Worm (Caenorhabditis elegans): ENCODE results near the gene tomm-20.
"Not testable (repeated sequence)": the region's sequence is repeated elsewhere in the genome, so short reads cannot be mapped to it uniquely, and the experiment has no call there.

The tomm-20 gene

DNA sequence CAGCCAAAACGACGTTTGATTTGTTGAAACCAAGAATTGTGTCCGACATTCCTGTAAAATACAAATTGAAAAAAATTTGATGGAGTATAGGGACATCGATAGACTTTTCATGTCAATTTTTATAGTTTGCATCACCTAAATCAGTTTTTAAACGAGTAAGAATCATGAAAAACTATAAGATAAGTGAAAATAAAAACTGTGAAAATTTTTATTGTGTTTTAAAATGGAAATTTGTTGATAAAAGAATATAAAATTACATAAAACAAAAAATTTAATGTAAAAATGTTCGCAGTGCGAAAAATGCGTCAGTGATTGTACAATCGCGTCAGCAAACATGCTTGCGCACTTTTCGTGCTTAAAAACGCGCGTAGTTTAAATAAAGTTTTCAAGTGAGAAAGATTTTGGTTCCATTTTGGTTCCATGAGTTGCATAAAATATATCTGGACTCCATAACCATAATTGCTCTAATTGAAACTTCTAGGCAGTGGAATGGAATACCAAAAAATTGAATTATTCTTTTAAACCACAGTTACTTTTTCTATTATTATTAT lies at the start of gene tomm-20:
tomm-20 (minus strand) TSS at position 51 of the 551 bp plus-strand sequence.
- TF ChIP-seq dao-5 (tag; optimal IDR thresholded peaks at IDR 0.05) (no peak), him-1 (tag; optimal IDR thresholded peaks at IDR 0.05) (peak; percentile 83), W03F9.2 (tag; optimal IDR thresholded peaks at IDR 0.05) (peak; percentile 96)

DNA sequence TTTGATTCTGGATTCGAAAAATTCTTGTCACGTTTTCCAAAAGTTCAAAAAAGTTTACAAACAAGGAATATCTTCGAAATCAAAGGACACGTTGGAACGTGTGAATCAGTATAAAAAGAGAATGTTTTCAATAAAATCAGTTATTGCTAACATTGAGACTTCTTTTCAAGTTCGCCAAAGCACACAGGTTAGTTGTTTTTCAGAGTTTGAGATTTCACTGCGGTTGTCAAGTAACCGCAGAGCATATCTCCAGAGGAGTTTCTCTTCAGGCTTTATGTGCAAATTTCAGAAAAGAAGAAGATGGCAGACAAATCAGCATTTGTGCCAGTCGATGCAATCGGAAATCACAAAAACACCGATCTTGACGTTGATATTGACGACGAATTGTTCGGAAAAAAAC lies 42.9 kb upstream of the tomm-20 start, which contains the start of gene K01D12.15:
K01D12.15 (plus strand) TSS at position 301 of the 400 bp plus-strand sequence.
- no peak for TF ChIP-seq him-1 (tag; optimal IDR thresholded peaks at IDR 0.05)
- TF ChIP-seq dao-5 (tag; optimal IDR thresholded peaks at IDR 0.05): no peak
- TF ChIP-seq W03F9.2 (tag; optimal IDR thresholded peaks at IDR 0.05): no peak

DNA sequence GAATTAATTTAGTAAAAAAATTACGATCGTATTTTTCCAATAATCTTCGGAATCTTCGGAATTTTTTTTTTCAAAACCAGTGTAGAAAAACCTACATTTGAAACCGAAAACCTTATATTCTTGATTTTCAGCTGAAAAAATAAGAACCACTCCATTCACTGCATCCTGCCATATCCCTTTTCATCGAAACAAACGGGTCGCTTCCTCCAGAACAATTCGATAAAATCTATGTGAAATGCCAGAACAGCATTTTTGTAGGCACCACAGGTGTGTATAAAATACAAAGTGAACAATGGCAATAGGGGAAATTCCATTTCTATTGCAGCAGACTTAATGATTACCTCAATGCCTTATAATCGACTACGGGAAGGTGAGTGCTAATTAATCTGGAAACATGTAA lies 34.0 kb upstream of the tomm-20 start, which contains the start of gene K01D12.1:
K01D12.1 (plus strand) TSS at position 301 of the 400 bp plus-strand sequence.
- TF ChIP-seq dao-5 (tag; optimal IDR thresholded peaks at IDR 0.05) (no peak), W03F9.2 (tag; optimal IDR thresholded peaks at IDR 0.05) (no peak), him-1 (tag; optimal IDR thresholded peaks at IDR 0.05) (no peak)

DNA sequence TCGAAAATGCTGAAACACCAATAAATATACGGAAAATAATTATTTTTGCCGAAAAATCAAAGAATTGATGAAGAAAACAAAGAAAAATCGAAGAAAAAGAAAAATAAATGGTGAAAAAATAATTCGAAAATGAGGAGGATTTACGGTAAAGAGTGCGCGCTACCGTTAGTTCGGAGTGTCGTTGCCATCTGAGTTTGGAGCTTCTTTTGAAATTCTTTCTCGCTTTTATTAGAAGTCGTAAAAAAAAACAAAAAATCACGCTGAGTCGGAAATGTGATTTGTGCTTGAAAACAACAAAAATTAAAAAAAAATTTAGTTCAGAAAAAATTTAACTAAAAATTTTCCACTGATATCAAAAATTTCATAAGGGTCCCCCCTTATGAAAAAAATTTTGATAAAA lies 31.0 kb upstream of the tomm-20 start, which contains the start of gene F23H12.10:
F23H12.10 (minus strand) TSS at position 12 of the 400 bp plus-strand sequence.
- not testable (repeated sequence) for TF ChIP-seq W03F9.2, dao-5, him-1 (tag; optimal IDR thresholded peaks at IDR 0.05)

DNA sequence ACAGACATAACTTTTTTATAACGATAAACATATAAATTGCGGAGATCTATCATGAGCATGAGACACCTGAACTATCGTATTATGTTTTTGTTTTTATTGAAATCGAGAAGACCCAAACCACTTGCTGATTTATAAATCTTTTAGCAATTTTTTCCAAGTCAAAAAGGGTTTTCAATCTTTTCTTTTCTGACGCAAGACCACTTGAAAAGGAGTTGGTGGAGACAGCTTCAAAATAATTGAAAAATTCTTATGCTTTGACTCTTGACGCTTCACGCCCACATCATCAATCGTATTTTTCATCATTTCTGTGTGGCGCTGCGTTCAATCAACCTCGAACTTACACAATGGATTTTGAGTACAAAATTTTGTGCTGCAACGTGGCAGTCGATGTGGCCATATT lies 28.1 kb upstream of the tomm-20 start, which contains the start of gene F23H12.7:
F23H12.7 (plus strand) TSS at position 301 of the 400 bp plus-strand sequence.
- TF ChIP-seq dao-5 (tag; optimal IDR thresholded peaks at IDR 0.05): no peak
- no peak for TF ChIP-seq W03F9.2 (tag; optimal IDR thresholded peaks at IDR 0.05)
- no peak for TF ChIP-seq him-1 (tag; optimal IDR thresholded peaks at IDR 0.05)

DNA sequence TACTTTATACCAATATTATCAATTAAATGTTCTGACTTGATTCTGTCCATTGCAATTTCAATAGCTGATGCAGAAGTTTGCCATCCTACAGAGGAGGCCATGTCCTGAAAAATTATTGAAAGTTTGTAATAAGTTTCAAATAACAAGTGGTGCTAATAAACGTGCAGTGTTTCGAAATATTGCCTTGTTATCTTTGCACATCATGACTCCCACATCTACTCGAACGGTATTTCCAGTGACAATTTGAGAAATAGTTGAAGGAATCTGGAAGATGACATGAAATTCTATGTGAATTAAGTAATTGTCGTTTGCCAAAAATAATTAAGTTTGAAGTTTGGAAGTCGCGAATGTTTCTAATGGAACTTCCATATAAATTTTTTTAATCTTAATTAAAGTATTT lies 26.2 kb upstream of the tomm-20 start, which contains the start of gene gcy-13:
gcy-13 (minus strand) TSS at position 101 of the 400 bp plus-strand sequence.
- no peak for TF ChIP-seq him-1 (tag; optimal IDR thresholded peaks at IDR 0.05)
- no peak for TF ChIP-seq W03F9.2 (tag; optimal IDR thresholded peaks at IDR 0.05)
- no peak for TF ChIP-seq dao-5 (tag; optimal IDR thresholded peaks at IDR 0.05)

DNA sequence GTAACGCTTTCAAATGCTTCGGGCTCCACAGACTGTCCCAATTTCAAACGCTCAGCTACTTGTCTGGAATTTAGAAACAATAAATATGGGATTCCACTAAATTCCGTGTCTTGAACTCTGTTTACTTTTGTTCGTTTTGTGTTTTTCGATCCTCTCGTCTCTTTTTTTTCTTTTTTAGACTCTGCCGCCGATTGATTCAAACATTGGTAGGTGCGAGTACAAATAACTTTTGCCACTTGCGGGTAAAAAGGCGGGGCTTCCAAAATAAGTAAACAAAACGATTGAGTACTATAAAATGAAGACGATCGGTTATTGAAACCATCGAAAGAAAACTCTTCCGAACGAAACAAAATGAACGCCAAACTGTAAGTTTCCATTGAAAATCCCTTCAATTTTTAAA lies 21.8 kb upstream of the tomm-20 start, which contains the start of gene fipr-2:
fipr-2 (plus strand) TSS at position 245 of the 400 bp plus-strand sequence.
- no peak for TF ChIP-seq him-1 (tag; optimal IDR thresholded peaks at IDR 0.05)
- TF ChIP-seq dao-5 (tag; optimal IDR thresholded peaks at IDR 0.05): no peak
- TF ChIP-seq W03F9.2 (tag; optimal IDR thresholded peaks at IDR 0.05): no peak

DNA sequence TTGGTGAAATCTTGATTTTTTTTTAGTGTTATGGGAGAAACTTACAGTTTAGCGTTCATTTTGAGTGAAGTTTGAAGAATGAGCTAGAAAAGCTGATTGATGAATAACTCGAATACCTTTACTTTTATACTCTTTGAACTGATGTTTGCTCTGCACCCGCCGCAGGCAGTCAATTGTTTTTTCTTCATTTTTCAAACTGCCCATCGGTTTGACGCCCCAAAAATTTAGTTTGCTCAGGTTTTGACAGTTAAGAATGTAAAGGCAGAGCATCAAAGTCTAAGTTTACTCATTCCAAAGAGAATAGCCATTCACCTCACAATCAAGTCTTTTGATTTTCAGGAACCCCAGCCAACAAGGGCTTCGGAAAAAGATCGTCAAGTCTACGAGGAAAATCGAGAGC lies 18.4 kb upstream of the tomm-20 start, which contains the start of gene fipr-1:
fipr-1 (minus strand) TSS at position 101 of the 400 bp plus-strand sequence.
- TF ChIP-seq dao-5 (tag; optimal IDR thresholded peaks at IDR 0.05) (no peak), W03F9.2 (tag; optimal IDR thresholded peaks at IDR 0.05) (no peak), him-1 (tag; optimal IDR thresholded peaks at IDR 0.05) (no peak)

DNA sequence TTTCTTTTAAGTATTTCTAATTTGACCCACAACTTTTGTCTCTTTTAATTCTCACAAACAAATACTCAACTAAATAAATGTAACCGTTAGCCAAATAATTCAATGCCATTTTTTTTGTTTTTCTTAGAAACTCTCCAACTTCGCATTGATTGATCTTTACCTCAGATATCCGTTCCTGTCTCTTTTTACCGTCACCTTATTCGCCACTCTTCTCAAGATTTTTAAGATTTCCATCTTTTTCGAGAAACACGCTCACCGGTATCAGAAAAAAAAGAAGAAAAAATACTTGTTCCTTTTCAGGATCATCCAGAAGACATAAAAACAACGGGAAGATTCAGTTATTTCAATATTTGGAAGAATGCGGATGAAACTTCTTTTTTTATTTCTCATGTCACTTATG lies 15.1 kb upstream of the tomm-20 start, which contains the start of gene F23H12.5:
F23H12.5 (plus strand) TSS at position 301 of the 400 bp plus-strand sequence.
- no peak for TF ChIP-seq dao-5 (tag; optimal IDR thresholded peaks at IDR 0.05)
- no peak for TF ChIP-seq W03F9.2 (tag; optimal IDR thresholded peaks at IDR 0.05)
- no peak for TF ChIP-seq him-1 (tag; optimal IDR thresholded peaks at IDR 0.05)

DNA sequence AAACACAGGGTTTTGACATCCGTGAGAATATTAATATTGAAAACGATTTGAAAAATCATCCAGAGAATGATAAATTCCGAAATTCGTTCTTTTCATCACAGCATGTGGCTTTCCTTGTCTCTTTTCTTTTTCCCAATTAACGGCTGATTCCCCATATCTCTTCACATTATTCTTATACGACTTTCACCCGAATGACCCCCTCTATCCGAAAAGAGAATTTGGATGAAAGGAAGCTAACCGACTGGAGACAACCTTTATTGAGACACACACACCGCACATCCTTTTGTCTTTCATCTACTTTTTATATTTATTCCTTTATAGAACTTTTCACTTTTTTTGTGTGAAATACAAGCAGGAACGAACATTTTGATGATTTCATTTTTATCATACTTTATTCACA lies 14.4 kb upstream of the tomm-20 start:
- TF ChIP-seq dao-5 (tag; optimal IDR thresholded peaks at IDR 0.05) (no peak), W03F9.2 (tag; optimal IDR thresholded peaks at IDR 0.05) (no peak), him-1 (tag; optimal IDR thresholded peaks at IDR 0.05) (no peak)

DNA sequence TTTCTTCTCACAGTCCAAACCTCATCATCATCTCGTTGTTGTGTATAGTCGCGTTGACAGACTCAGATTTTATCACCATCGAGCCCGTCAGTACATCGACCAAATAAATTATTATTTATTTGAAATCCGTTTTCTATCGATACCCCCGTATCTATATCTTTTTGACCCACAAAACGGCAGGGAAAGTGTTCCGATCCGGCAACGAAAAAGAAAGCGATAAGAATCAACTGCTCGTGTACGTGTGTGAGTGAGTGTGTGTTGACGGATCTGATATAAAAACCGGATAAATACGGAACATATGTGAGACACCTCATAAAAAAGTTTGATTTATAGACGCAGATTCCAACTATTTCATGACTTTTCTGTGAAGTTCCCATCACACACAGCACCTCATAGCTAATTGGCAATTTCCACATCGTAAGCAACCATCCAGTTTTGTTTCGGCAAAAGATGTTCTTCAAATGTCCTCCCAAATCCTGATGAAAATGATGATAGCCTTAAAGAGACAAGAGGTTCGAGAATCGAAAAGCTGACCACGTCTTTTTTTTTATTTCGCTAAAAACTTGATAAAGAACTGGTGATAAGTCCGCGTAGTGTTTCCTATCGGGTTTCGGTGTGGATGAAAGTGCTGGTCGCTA lies 11.0 kb upstream of the tomm-20 start:
- TF ChIP-seq dao-5 (tag; optimal IDR thresholded peaks at IDR 0.05): no peak
- no peak for TF ChIP-seq W03F9.2 (tag; optimal IDR thresholded peaks at IDR 0.05)
- TF ChIP-seq him-1 (tag; optimal IDR thresholded peaks at IDR 0.05): no peak

DNA sequence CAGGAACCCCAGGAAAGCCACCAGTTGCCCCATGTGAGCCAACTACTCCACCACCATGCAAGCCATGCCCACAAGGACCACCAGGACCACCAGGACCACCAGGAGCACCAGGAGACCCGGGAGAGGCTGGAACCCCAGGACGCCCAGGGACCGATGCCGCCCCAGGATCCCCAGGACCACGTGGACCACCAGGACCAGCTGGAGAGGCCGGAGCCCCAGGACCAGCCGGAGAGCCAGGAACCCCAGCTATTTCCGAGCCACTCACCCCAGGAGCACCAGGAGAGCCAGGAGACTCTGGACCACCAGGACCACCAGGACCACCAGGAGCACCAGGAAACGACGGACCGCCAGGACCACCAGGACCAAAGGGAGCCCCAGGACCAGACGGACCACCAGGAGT lies 10.2 kb upstream of the tomm-20 start:
- TF ChIP-seq W03F9.2 (tag; optimal IDR thresholded peaks at IDR 0.05) (no peak), dao-5 (tag; optimal IDR thresholded peaks at IDR 0.05) (no peak), him-1 (tag; optimal IDR thresholded peaks at IDR 0.05) (no peak)

DNA sequence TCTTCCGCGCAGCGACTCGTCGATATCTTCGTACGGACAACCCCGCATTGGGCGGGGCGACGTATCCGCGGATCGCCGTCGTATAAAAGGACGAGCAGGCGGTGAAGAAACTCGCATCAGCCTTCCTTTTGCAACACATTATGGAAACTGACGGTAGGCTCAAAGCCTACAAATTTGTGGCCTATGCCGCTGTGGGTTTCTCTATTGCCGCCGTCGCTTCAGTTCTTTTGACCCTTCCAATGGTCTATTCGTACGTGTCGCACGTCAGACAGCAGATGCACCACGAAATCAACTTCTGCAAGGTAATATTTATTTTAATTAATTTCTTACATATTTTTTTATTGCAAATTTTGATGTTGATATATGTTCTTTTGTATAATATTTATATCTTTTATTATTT lies 9.6 kb upstream of the tomm-20 start:
- TF ChIP-seq dao-5 (tag; optimal IDR thresholded peaks at IDR 0.05) (no peak), W03F9.2 (tag; optimal IDR thresholded peaks at IDR 0.05) (no peak), him-1 (tag; optimal IDR thresholded peaks at IDR 0.05) (no peak)

DNA sequence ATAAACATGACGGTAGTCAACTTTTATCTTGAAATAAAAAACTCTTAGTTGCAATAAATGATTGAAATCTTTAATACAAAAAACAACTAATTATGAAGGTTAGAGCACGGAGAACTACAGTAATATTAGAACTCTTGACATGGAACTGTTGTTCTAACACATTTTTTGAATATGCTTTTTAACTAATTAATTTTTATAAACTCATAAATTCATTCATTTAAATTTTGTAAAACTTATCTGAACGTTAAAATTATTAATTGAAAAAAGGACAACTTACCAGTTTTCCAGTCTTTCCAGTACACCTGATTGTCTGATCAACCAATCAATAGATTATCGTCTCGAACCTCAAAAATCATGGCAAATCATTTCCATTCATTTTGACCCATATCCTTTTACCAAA lies 9.2 kb upstream of the tomm-20 start, which contains the start of gene sqt-3:
sqt-3 (plus strand) TSS at position 301 of the 400 bp plus-strand sequence.
- TF ChIP-seq dao-5 (tag; optimal IDR thresholded peaks at IDR 0.05): no peak
